Worm (Caenorhabditis elegans) whole organism, late embryonic: ENCODE data around the gene pept-2.

Source experiments
- C08G9.2 ChIP-seq: sonication (generic microtip); optimal IDR thresholded peaks from 2 replicates; lab custom pipeline; 2016; ENCODE audit warnings: mild to moderate bottlenecking, missing genetic modification characterization, moderate library complexity, missing compliant biosample characterization
- K09A11.1 ChIP-seq: sonication (generic microtip); optimal IDR thresholded peaks from 2 replicates; lab custom pipeline; 2017; ENCODE audit warnings: antibody characterized with exemption, mild to moderate bottlenecking, missing genetic modification characterization, missing compliant biosample characterization; ENCODE audit not compliant: insufficient read depth
- ahr-1 ChIP-seq: sonication (generic microtip); optimal IDR thresholded peaks from 2 replicates; lab custom pipeline; 2016; ENCODE audit warnings: missing genetic modification characterization, missing compliant biosample characterization
- ceh-19 ChIP-seq: fragments of 200-800 bp; sonication (Bioruptor generic); optimal IDR thresholded peaks from 2 replicates; lab custom pipeline; 2018; ENCODE audit warnings: mild to moderate bottlenecking, missing genetic modification characterization, missing compliant biosample characterization
- ceh-30 ChIP-seq: fragments of 150-350 bp; optimal IDR thresholded peaks from 2 replicates; lab custom pipeline; 2014; ENCODE audit warnings: missing biosample characterization, missing genetic modification characterization
- ceh-31 ChIP-seq: sonication (generic microtip); optimal IDR thresholded peaks from 2 replicates; lab custom pipeline; 2016; ENCODE audit warnings: missing genetic modification characterization, missing compliant biosample characterization
- ceh-34 ChIP-seq: sonication (generic microtip); optimal IDR thresholded peaks from 2 replicates; lab custom pipeline; 2016; ENCODE audit warnings: mild to moderate bottlenecking, missing genetic modification characterization, missing compliant biosample characterization
- ceh-6 ChIP-seq: fragments of 200-800 bp; sonication (Bioruptor generic); optimal IDR thresholded peaks from 2 replicates; lab custom pipeline; 2018; ENCODE audit warnings: mild to moderate bottlenecking, missing genetic modification characterization, missing compliant biosample characterization
- ceh-9 ChIP-seq: sonication (generic microtip); optimal IDR thresholded peaks from 2 replicates; lab custom pipeline; 2016; ENCODE audit warnings: mild to moderate bottlenecking, missing genetic modification characterization, inconsistent platforms, missing compliant biosample characterization
- dve-1 ChIP-seq: sonication (generic microtip); optimal IDR thresholded peaks from 2 replicates; lab custom pipeline; 2017; ENCODE audit warnings: antibody characterized with exemption, mild to moderate bottlenecking, missing genetic modification characterization, missing compliant biosample characterization
- elt-2 ChIP-seq: sonication (generic microtip); optimal IDR thresholded peaks from 2 replicates; lab custom pipeline; 2016; ENCODE audit warnings: missing genetic modification reagents, missing genetic modification characterization, missing compliant biosample characterization
- ets-4 ChIP-seq: sonication (generic microtip); optimal IDR thresholded peaks from 2 replicates; lab custom pipeline; 2016; ENCODE audit warnings: missing genetic modification characterization, missing compliant biosample characterization
- eyg-1 ChIP-seq: sonication (generic microtip); optimal IDR thresholded peaks from 2 replicates; lab custom pipeline; 2016; ENCODE audit warnings: missing genotype, missing genetic modification characterization, missing compliant biosample characterization
- fax-1 ChIP-seq: sonication (generic microtip); optimal IDR thresholded peaks from 2 replicates; lab custom pipeline; 2016; ENCODE audit warnings: missing genotype, missing genetic modification characterization, missing compliant biosample characterization
- fkh-10 ChIP-seq: fragments of 150-350 bp; optimal IDR thresholded peaks from 2 replicates; lab custom pipeline; 2014; ENCODE audit warnings: missing biosample characterization, missing genetic modification reagents, missing genetic modification characterization
- gmeb-2 ChIP-seq: sonication (generic microtip); optimal IDR thresholded peaks from 2 replicates; lab custom pipeline; 2016; ENCODE audit warnings: missing genetic modification characterization, inconsistent platforms, missing compliant biosample characterization
- hlh-13 ChIP-seq: fragments of 200-800 bp; sonication (Bioruptor generic); optimal IDR thresholded peaks from 2 replicates; lab custom pipeline; 2018; ENCODE audit warnings: mild to moderate bottlenecking, missing genetic modification characterization, missing compliant biosample characterization
- hlh-15 ChIP-seq: sonication (generic microtip); optimal IDR thresholded peaks from 2 replicates; lab custom pipeline; 2016; ENCODE audit warnings: missing genetic modification characterization, missing compliant biosample characterization
- hlh-6 ChIP-seq: sonication (generic microtip); optimal IDR thresholded peaks from 2 replicates; lab custom pipeline; 2016; ENCODE audit warnings: missing genotype, missing genetic modification characterization, missing compliant biosample characterization
- hlh-8 ChIP-seq: sonication (generic microtip); optimal IDR thresholded peaks from 2 replicates; lab custom pipeline; 2016; ENCODE audit warnings: missing genotype, missing genetic modification characterization, missing compliant biosample characterization
- lin-11 ChIP-seq: fragments of 200-800 bp; sonication (Bioruptor generic); optimal IDR thresholded peaks from 2 replicates; lab custom pipeline; 2018; ENCODE audit warnings: mild to moderate bottlenecking, missing genetic modification characterization, missing compliant biosample characterization
- nhr-11 ChIP-seq: fragments of 150-350 bp; optimal IDR thresholded peaks from 2 replicates; lab custom pipeline; 2014; ENCODE audit warnings: missing biosample characterization, missing genetic modification characterization
- odd-2 ChIP-seq: sonication (generic microtip); optimal IDR thresholded peaks from 2 replicates; lab custom pipeline; 2017; ENCODE audit warnings: antibody characterized with exemption, mild to moderate bottlenecking, missing genetic modification characterization, missing compliant biosample characterization
- pqm-1 ChIP-seq: sonication (generic microtip); optimal IDR thresholded peaks from 2 replicates; lab custom pipeline; 2016; ENCODE audit warnings: missing genetic modification characterization, missing compliant biosample characterization
- rnt-1 ChIP-seq: sonication (generic microtip); optimal IDR thresholded peaks from 2 replicates; lab custom pipeline; 2016; ENCODE audit warnings: missing genetic modification characterization, missing compliant biosample characterization
- sdc-2 ChIP-seq: sonication (generic microtip); optimal IDR thresholded peaks from 2 replicates; lab custom pipeline; 2016; ENCODE audit warnings: missing genotype, missing genetic modification characterization, missing compliant biosample characterization
- tbx-2 ChIP-seq: sonication (generic microtip); optimal IDR thresholded peaks from 2 replicates; lab custom pipeline; 2016; ENCODE audit warnings: missing genetic modification characterization, missing compliant biosample characterization
- tbx-7 ChIP-seq: sonication (generic microtip); optimal IDR thresholded peaks from 2 replicates; lab custom pipeline; 2016; ENCODE audit warnings: missing genotype, missing genetic modification characterization, missing compliant biosample characterization
- unc-3 ChIP-seq, 2 experiments: fragments of 200-800 bp in 1 of 2; sonication (Bioruptor generic) in 1 of 2; sonication (generic microtip) in 1 of 2; conservative IDR thresholded peaks in 1 of 2; optimal IDR thresholded peaks in 1 of 2; 2 replicates each; pipeline versions ENCODE4 v1.3.6 to Lab custom; 2016 to 2022; ENCODE audit warnings: missing compliant biosample characterization in 2 of 2, missing genetic modification characterization in 2 of 2, missing genetic modification reagents in 1 of 2

Gene pept-2

DNA sequence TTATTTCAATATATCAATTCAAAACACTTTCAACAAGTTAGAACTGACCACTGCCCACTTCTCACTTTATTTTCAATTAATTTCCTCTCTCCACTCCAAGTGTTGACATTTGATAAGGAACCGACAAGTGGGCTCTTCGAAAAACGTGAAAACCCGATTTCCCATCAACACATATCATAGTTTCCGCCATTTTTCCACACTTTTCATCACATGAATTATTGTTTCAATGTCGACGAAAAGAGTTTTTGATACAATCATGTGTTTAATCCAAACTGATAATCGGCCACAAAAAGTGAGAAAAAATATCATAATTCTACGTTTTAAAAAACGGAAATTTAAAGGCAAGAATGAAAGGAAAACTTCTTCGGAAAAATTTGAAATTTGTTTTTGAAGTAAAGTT, 5.2 kb downstream of the pept-2 start:
- TF ChIP-seq C08G9.2 (tag; lab: Kevin White, UChicago) (no peak), hlh-15 (no peak), ceh-6 (GFP tag; lab: Kevin White, UChicago) (no peak), hlh-8 (no peak), fkh-10 (no peak), dve-1 (no peak), nhr-11 (tag; lab: Kevin White, UChicago) (no peak), ets-4 (tag; lab: Kevin White, UChicago) (no peak), lin-11 (tag; lab: Kevin White, UChicago) (no peak), tbx-7 (no peak)

DNA sequence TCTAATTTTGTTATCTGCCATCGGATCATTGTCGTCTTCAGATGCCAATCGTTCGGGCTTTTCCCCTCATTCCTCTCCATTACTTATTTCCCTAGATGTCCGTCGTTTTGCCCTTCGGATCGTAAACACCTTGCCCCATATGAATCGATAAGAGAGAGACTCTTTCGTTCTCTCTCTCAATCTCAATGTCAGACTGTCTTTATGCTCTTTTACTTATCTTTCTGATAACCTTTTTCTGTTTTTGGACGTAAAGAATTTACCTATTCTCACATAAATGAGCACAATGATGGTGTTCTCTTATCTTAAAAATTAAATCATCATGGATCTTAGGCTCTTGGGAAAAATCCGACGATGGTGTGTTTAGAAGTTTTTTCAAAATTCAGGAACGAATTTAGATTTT, 6.3 kb downstream of the pept-2 start:
- TF ChIP-seq elt-2 (tag; lab: Kevin White, UChicago): peak; percentile 53
- TF ChIP-seq ceh-31 (tag; lab: Kevin White, UChicago): no peak

DNA sequence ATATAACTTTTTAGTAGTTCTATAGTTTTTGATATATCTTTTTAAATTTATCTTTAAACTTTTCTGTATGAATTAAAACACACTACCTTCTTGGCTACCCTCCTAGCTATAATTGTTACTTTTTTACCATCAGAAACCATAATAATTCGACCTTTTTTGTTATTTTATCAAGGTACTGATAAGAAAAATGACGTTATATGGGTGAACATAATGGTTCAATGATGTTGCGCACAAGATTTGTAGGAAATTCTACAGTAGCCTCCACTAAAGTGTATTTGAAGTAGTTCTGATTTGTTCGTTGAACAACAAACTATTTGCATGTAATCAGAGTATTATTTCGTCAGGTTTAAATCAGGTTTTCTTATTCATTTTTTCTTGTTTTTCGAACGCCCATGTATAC, 8.2 kb downstream of the pept-2 start:
- TF ChIP-seq eyg-1 (tag; lab: Kevin White, UChicago) (no peak), elt-2 (tag; lab: Kevin White, UChicago) (peak; percentile 36)
- TF ChIP-seq, all 69 proteins: peak for 1

DNA sequence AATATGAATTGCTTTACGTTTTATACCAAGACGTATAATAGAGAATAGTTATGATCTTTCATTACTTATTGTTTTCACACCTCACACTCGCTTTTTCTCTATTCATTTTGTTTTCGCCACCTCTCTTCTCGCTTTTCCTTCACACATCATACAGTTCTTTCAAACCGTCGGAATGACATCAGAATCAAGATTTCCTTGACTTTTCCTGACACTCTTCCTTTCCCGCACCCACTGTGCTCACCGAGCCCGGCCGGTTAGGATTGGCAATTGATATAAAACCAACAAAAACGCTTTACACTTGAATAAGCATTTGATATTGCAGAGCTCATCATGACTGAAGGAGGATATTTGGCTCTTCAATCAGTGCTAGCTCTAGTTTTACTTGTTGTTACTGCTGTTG, 8.9 kb downstream of the pept-2 start, which contains the start of gene zipt-2.1:
TSS of gene zipt-2.1 (plus strand) at position 301 of the 400 bp plus-strand sequence.
- no peak for TF ChIP-seq hlh-8
- no peak for TF ChIP-seq ceh-19
- no peak for TF ChIP-seq unc-3 (GFP tag; conservative IDR thresholded peaks at IDR 0.05; lab: Robert Waterston, UW)
- no peak for TF ChIP-seq unc-3 (tag; optimal IDR thresholded peaks at IDR 0.05; lab: Kevin White, UChicago)
- TF ChIP-seq K09A11.1: no peak
- TF ChIP-seq ahr-1 (tag; lab: Kevin White, UChicago): no peak
- no peak for TF ChIP-seq ceh-34 (tag; lab: Kevin White, UChicago)
- no peak for TF ChIP-seq dve-1
- TF ChIP-seq nhr-11 (tag; lab: Kevin White, UChicago): no peak
- TF ChIP-seq eyg-1 (tag; lab: Kevin White, UChicago): no peak
- no peak for TF ChIP-seq sdc-2
- no peak for TF ChIP-seq ceh-9 (tag; lab: Kevin White, UChicago)
- no peak for TF ChIP-seq fax-1 (tag; lab: Kevin White, UChicago)
- TF ChIP-seq gmeb-2 (tag; lab: Kevin White, UChicago): no peak

DNA sequence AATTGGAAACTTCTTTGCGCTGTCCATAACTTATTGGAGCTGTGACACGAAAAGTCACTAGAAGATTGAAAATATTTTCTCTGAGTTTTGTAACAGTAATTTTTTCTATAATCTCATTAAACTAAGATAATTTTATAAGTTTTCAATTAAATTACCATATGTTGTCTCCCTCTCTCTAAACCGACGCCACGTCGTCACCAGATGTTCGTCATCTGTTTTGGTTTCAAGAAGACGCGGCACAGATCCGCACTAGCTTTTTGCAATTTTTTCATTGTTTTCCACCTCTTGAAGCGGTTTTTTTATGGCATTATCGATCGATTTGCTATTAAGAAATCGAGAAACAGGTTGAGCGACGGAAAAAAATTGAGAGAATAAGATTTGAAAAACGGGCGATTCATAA, 13.5 kb downstream of the pept-2 start:
- TF ChIP-seq hlh-8 (peak; percentile 85), hlh-6 (no peak), pqm-1 (tag; lab: Kevin White, UChicago) (no peak)
- TF ChIP-seq, all 69 proteins: peak for 1

DNA sequence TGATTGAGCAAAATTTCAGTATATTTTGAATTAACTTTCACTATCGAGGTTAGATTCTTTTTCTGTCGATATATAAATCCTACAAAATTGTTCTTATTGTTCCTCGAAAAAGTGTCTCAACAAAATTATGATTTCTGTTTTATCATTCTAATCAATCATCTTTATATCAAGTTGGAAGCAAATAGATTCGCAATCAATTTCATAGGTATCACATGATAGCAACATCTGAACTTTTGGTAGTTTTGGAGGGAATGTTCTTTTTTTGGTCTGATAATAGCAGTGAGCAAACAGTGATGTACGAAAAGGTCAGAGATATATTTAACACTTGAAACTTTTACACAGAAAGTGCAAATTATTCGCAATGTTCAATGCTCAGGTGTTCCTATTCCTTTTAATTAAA, 20.4 kb downstream of the pept-2 start:
- no peak for TF ChIP-seq hlh-13 (GFP tag; lab: Kevin White, UChicago)
- TF ChIP-seq elt-2 (tag; lab: Kevin White, UChicago): peak; percentile 21

DNA sequence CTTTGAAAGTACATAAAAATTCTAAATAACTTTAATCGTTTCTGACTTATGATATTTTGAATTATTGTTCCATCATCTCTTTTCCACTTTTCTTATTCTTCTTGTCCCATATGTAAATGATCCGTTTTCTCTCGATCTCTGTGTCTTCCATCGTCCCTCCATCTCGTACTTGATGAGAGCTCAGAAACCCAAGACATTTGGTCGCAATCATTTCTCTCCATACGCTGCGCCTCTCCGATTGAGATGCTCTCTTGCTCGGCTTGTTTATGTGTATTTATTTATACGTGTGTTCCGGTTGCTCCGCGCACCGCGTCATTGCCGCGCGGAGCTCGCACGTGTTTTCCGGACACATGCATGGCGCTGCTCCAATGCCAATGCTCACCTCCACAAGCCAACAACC, 20.9 kb downstream of the pept-2 start:
- TF ChIP-seq tbx-2 (tag; lab: Kevin White, UChicago) (peak; percentile 10), ceh-34 (tag; lab: Kevin White, UChicago) (peak; percentile 45), hlh-8 (peak; percentile 21), ceh-30 (no peak), ceh-31 (tag; lab: Kevin White, UChicago) (no peak), odd-2 (no peak), nhr-11 (tag; lab: Kevin White, UChicago) (no peak), rnt-1 (tag; lab: Kevin White, UChicago) (peak; percentile 1), ets-4 (tag; lab: Kevin White, UChicago) (peak; percentile 61)
